Fruit fly (Drosophila melanogaster) whole organism, embryonic: Measurements from ENCODE around the gene cmet.

Experiments used
- Atf-2 ChIP-seq: fragments of 200-800 bp; sonication (Bioruptor generic); optimal IDR thresholded peaks from 2 replicates; lab custom pipeline; 2016; ENCODE audit warnings: missing biosample characterization, missing genetic modification characterization
- Atf6 ChIP-seq: fragments of 200-800 bp; sonication (Bioruptor generic); IDR thresholded peaks from 2 replicates; pipeline ENCODE4 v1.3.6; 2022; ENCODE audit warnings: missing biosample characterization, missing genetic modification characterization
- CG10267 ChIP-seq: fragments of 200-800 bp; sonication (Bioruptor generic); optimal IDR thresholded peaks from 2 replicates; lab custom pipeline; 2018; ENCODE audit warnings: missing biosample characterization, mild to moderate bottlenecking, missing genetic modification characterization, moderate library complexity
- CG10366 ChIP-seq: fragments of 200-800 bp; sonication (Bioruptor generic); IDR thresholded peaks from 2 replicates; pipeline ENCODE4 v1.3.6; 2022; ENCODE audit warnings: missing biosample characterization, missing genetic modification characterization
- CG11398 ChIP-seq: fragments of 200-800 bp; sonication (Bioruptor generic); optimal IDR thresholded peaks from 2 replicates; lab custom pipeline; 2016; ENCODE audit warnings: missing biosample characterization, missing genetic modification characterization
- CG12155 ChIP-seq: fragments of 200-800 bp; sonication (Bioruptor generic); optimal IDR thresholded peaks from 3 replicates; lab custom pipeline; 2016; ENCODE audit warnings: missing biosample characterization, missing genetic modification characterization
- CG13894 ChIP-seq: fragments of 200-800 bp; sonication (Bioruptor generic); optimal IDR thresholded peaks from 3 replicates; lab custom pipeline; 2018; ENCODE audit warnings: missing biosample characterization, mild to moderate bottlenecking, missing genetic modification characterization, moderate library complexity
- CG14014 ChIP-seq: fragments of 200-800 bp; sonication (Bioruptor generic); IDR thresholded peaks from 2 replicates; pipeline ENCODE4 v1.3.6; 2022; ENCODE audit warnings: missing biosample characterization, missing genetic modification characterization
- CG15011 ChIP-seq: fragments of 200-800 bp; sonication (Bioruptor generic); optimal IDR thresholded peaks from 3 replicates; lab custom pipeline; 2018; ENCODE audit warnings: missing biosample characterization, mild to moderate bottlenecking, missing genetic modification characterization
- CG17612 ChIP-seq: fragments of 200-800 bp; sonication (Bioruptor generic); IDR thresholded peaks from 2 replicates; pipeline ENCODE4 v1.3.6; 2022; ENCODE audit warnings: missing biosample characterization, missing genetic modification characterization
- CG2116 ChIP-seq: fragments of 200-800 bp; sonication (Bioruptor generic); optimal IDR thresholded peaks from 3 replicates; lab custom pipeline; 2018; ENCODE audit warnings: missing biosample characterization, mild to moderate bottlenecking, missing genetic modification characterization
- CG2199 ChIP-seq: fragments of 200-800 bp; sonication (Bioruptor generic); IDR thresholded peaks from 3 replicates; pipeline ENCODE4 v1.3.6; 2022; ENCODE audit warnings: missing biosample characterization, missing genetic modification characterization
- CG2875 ChIP-seq: fragments of 200-800 bp; sonication (Bioruptor generic); optimal IDR thresholded peaks from 2 replicates; lab custom pipeline; 2017; ENCODE audit warnings: missing biosample characterization, mild to moderate bottlenecking, missing genetic modification characterization, missing genetic modification reagents
- CG32772 ChIP-seq: fragments of 200-800 bp; sonication (Bioruptor generic); IDR thresholded peaks from 2 replicates; pipeline ENCODE4 v1.3.6; 2022; ENCODE audit warnings: missing biosample characterization, missing genetic modification characterization
- CG3407 ChIP-seq: fragments of 200-800 bp; sonication (Bioruptor generic); optimal IDR thresholded peaks from 2 replicates; lab custom pipeline; 2018; ENCODE audit warnings: missing biosample characterization, mild to moderate bottlenecking, missing genetic modification characterization
- CG34376 ChIP-seq: fragments of 200-800 bp; sonication (Bioruptor generic); optimal IDR thresholded peaks from 2 replicates; lab custom pipeline; 2018; ENCODE audit warnings: missing biosample characterization, mild to moderate bottlenecking, missing genetic modification characterization
- CG3838 ChIP-seq: fragments of 200-800 bp; sonication (Bioruptor generic); optimal IDR thresholded peaks from 3 replicates; lab custom pipeline; 2016; ENCODE audit warnings: missing biosample characterization, missing genetic modification characterization
- CG42726 ChIP-seq: fragments of 200-800 bp; sonication (Bioruptor generic); IDR thresholded peaks from 2 replicates; pipeline ENCODE4 v1.3.6; 2022; ENCODE audit warnings: missing biosample characterization, missing genetic modification characterization; ENCODE audit not compliant: partially characterized antibody
- CG4328 ChIP-seq: fragments of 200-800 bp; sonication (Bioruptor generic); optimal IDR thresholded peaks from 3 replicates; lab custom pipeline; 2017; ENCODE audit warnings: missing biosample characterization, missing genetic modification reagents, missing genetic modification characterization
- CG7357 ChIP-seq: fragments of 200-800 bp; sonication (Bioruptor generic); IDR thresholded peaks from 3 replicates; pipeline ENCODE4 v1.3.6; 2022; ENCODE audit warnings: missing biosample characterization, missing genetic modification characterization
- Dad ChIP-seq: fragments of 200-800 bp; sonication (Bioruptor generic); optimal IDR thresholded peaks from 3 replicates; lab custom pipeline; 2016; ENCODE audit warnings: missing biosample characterization, missing genetic modification characterization
- Deaf1 ChIP-seq: fragments of 200-800 bp; optimal IDR thresholded peaks from 3 replicates; lab custom pipeline; 2019; ENCODE audit warnings: missing biosample characterization, mild to moderate bottlenecking, missing genetic modification characterization, moderate library complexity
- Dref ChIP-seq: fragments of 200-800 bp; sonication (Bioruptor generic); IDR thresholded peaks from 2 replicates; pipeline ENCODE4 v1.3.6; 2022; ENCODE audit warnings: missing biosample characterization, missing genetic modification characterization
- ERR ChIP-seq: fragments of 200-800 bp; sonication (Bioruptor generic); optimal IDR thresholded peaks from 2 replicates; lab custom pipeline; 2016; ENCODE audit warnings: missing biosample characterization, missing genetic modification characterization
- Ets97D ChIP-seq: fragments of 200-800 bp; sonication (Bioruptor generic); optimal IDR thresholded peaks from 3 replicates; lab custom pipeline; 2016; ENCODE audit warnings: missing biosample characterization, missing genetic modification characterization
- Lpt ChIP-seq: fragments of >200 bp; optimal IDR thresholded peaks from 2 replicates; lab custom pipeline; 2018; ENCODE audit warnings: missing biosample characterization, missing genetic modification characterization
- Rfx ChIP-seq: fragments of 200-800 bp; sonication (Bioruptor generic); IDR thresholded peaks from 2 replicates; pipeline ENCODE4 v1.3.6; 2022; ENCODE audit warnings: missing biosample characterization, missing genetic modification characterization
- Rx ChIP-seq: fragments of 200-800 bp; sonication (Bioruptor generic); IDR thresholded peaks from 2 replicates; pipeline ENCODE4 v1.3.6; 2022; ENCODE audit warnings: missing biosample characterization, missing genetic modification characterization
- Scr ChIP-seq: fragments of 200-800 bp; sonication (Bioruptor generic); IDR thresholded peaks from 2 replicates; pipeline ENCODE4 v1.3.6; 2022; ENCODE audit warnings: missing biosample characterization, missing genetic modification characterization; ENCODE audit not compliant: partially characterized antibody
- Side ChIP-seq: fragments of 200-800 bp; sonication (Bioruptor generic); optimal IDR thresholded peaks from 2 replicates; lab custom pipeline; 2016; ENCODE audit warnings: missing biosample characterization, missing genetic modification characterization
- Spps ChIP-seq: fragments of 200-800 bp; sonication (Bioruptor generic); optimal IDR thresholded peaks from 2 replicates; lab custom pipeline; 2018; ENCODE audit warnings: missing biosample characterization, mild to moderate bottlenecking, missing genetic modification characterization
- Sry-β ChIP-seq: fragments of 200-800 bp; sonication (Bioruptor generic); optimal IDR thresholded peaks from 2 replicates; lab custom pipeline; 2018; ENCODE audit warnings: missing biosample characterization, mild to moderate bottlenecking, missing genetic modification characterization, moderate library complexity
- abd-A ChIP-seq: fragments of 200-800 bp; sonication (Bioruptor generic); optimal IDR thresholded peaks from 3 replicates; lab custom pipeline; 2019; ENCODE audit warnings: missing biosample characterization, mild to moderate bottlenecking, missing genetic modification characterization, moderate library complexity
- cato ChIP-seq: fragments of 200-800 bp; sonication (Bioruptor generic); optimal IDR thresholded peaks from 2 replicates; lab custom pipeline; 2016; ENCODE audit warnings: missing biosample characterization, missing genetic modification characterization, borderline replicate concordance
- cg ChIP-seq: fragments of 200-800 bp; sonication (Bioruptor generic); optimal IDR thresholded peaks from 3 replicates; lab custom pipeline; 2019; ENCODE audit warnings: missing biosample characterization, mild to moderate bottlenecking, missing genetic modification characterization, moderate library complexity
- chinmo ChIP-seq: fragments of 200-800 bp; sonication (Bioruptor generic); IDR thresholded peaks from 4 replicates; pipeline ENCODE4 v1.3.6; 2022; ENCODE audit warnings: missing biosample characterization, missing genetic modification characterization; ENCODE audit not compliant: partially characterized antibody
- disco-r ChIP-seq: fragments of 200-800 bp; sonication (Bioruptor generic); optimal IDR thresholded peaks from 2 replicates; lab custom pipeline; 2016; ENCODE audit warnings: missing biosample characterization, missing genetic modification characterization
- dmrt99B ChIP-seq: fragments of 200-800 bp; sonication (Bioruptor generic); optimal IDR thresholded peaks from 2 replicates; lab custom pipeline; 2018; ENCODE audit warnings: missing biosample characterization, mild to moderate bottlenecking, missing genetic modification characterization, moderate library complexity
- en ChIP-seq: fragments of 200-800 bp; sonication (Bioruptor generic); optimal IDR thresholded peaks from 2 replicates; lab custom pipeline; 2016; ENCODE audit warnings: missing biosample characterization, missing genetic modification characterization
- gt ChIP-seq: fragments of 200-800 bp; sonication (Bioruptor generic); IDR thresholded peaks from 2 replicates; pipeline ENCODE4 v1.3.6; 2022; ENCODE audit warnings: missing biosample characterization, missing genetic modification characterization
- hkb ChIP-seq, 2 experiments: fragments of 200-800 bp in 1 of 2; fragments of >200 bp in 1 of 2; sonication (Bioruptor generic) in 1 of 2; IDR thresholded peaks in 1 of 2; optimal IDR thresholded peaks in 1 of 2; 2 replicates each; pipeline versions ENCODE4 v1.3.6 to Lab custom; 2017 to 2022; ENCODE audit warnings: missing biosample characterization in 1 of 2, missing genetic modification characterization in 1 of 2
- ind ChIP-seq: fragments of 200-800 bp; sonication (Bioruptor generic); optimal IDR thresholded peaks from 3 replicates; lab custom pipeline; 2016; ENCODE audit warnings: missing biosample characterization, missing genetic modification characterization
- jumu ChIP-seq: fragments of 200-800 bp; sonication (Bioruptor generic); optimal IDR thresholded peaks from 3 replicates; lab custom pipeline; 2016; ENCODE audit warnings: missing biosample characterization, missing genetic modification characterization
- kay ChIP-seq: fragments of 200-800 bp; sonication (Bioruptor generic); optimal IDR thresholded peaks from 2 replicates; lab custom pipeline; 2016; ENCODE audit warnings: missing biosample characterization, missing genetic modification characterization
- lilli ChIP-seq: fragments of 200-800 bp; sonication (Bioruptor generic); optimal IDR thresholded peaks from 3 replicates; lab custom pipeline; 2016; ENCODE audit warnings: missing biosample characterization, missing genetic modification characterization
- slbo ChIP-seq: fragments of 200-800 bp; sonication (Bioruptor generic); IDR thresholded peaks from 2 replicates; pipeline ENCODE4 v1.3.6; 2022; ENCODE audit warnings: missing biosample characterization, missing genetic modification characterization
- slp2 ChIP-seq: fragments of 200-800 bp; sonication (Bioruptor generic); optimal IDR thresholded peaks from 2 replicates; lab custom pipeline; 2016; ENCODE audit warnings: missing biosample characterization, missing genetic modification characterization
- tll ChIP-seq, 2 experiments: fragments of 200-800 bp in 1 of 2; fragments of >200 bp in 1 of 2; sonication (Bioruptor generic) in 1 of 2; optimal IDR thresholded peaks; 2 replicates each; lab custom pipeline; 2017 to 2019; ENCODE audit warnings: missing biosample characterization in 2 of 2, missing genetic modification characterization in 2 of 2, mild to moderate bottlenecking in 1 of 2, moderate library complexity in 1 of 2
- toy ChIP-seq: fragments of 200-800 bp; sonication (Bioruptor generic); IDR thresholded peaks from 2 replicates; pipeline ENCODE4 v1.3.6; 2022; ENCODE audit warnings: missing biosample characterization, missing genetic modification characterization
- zfh2 ChIP-seq: fragments of 200-800 bp; sonication (Bioruptor generic); optimal IDR thresholded peaks from 2 replicates; lab custom pipeline; 2016; ENCODE audit warnings: missing biosample characterization, missing genetic modification characterization

Gene cmet

DNA sequence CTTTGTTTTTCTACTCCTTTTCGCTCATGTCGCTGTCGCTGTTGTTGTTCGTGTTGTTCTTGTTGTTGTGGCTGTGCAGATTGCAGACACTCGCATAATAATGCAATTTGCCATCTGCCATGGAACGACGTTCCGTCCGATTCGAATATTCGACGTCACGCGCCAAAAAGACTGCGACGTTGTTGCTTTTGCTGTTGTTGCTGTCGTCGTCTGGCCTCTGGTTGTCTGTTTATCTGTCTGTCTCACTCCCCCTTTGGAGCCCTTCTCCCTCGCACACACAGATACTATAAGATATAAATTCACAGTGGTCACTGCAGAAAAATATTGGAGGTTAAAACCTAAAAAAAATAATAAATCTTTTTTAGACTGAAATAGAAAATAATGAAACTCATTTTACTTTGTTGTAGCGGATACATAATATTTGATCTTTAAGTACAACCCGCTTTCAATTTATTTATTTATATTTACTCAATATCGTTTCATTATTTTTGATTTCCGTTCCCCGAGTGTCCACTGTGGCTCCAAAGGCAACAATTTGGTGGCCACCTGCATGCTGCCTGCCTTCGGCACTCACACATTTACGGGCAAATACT is 49.3 kb downstream of the cmet start (continued):
- TF ChIP-seq Scr (GFP tag; lab: Robert Waterston, UW) = no peak
- TF ChIP-seq lilli (GFP tag; lab: Kevin White, UChicago) = peak; percentile 4
- no peak for TF ChIP-seq CG4328 (GFP tag; lab: Kevin White, UChicago)
- TF ChIP-seq CG14014 (GFP tag; lab: Robert Waterston, UW) = no peak
- TF ChIP-seq CG11398 (GFP tag; lab: Kevin White, UChicago) = no peak
- no peak for TF ChIP-seq hkb (optimal IDR thresholded peaks at IDR 0.05; lab: Kevin White, UChicago)
- TF ChIP-seq hkb (GFP tag; IDR thresholded peaks at IDR 0.05; lab: Robert Waterston, UW) = peak; percentile 66
- no peak for TF ChIP-seq Dref
- TF ChIP-seq Side (GFP tag; lab: Kevin White, UChicago) = no peak
- no peak for TF ChIP-seq CG34376 (GFP tag; lab: Kevin White, UChicago)
- TF ChIP-seq Spps = no peak
- peak; percentile 34 for TF ChIP-seq CG10267 (tag; lab: Kevin White, UChicago)
- TF ChIP-seq CG2199 (GFP tag; lab: Robert Waterston, UW) = no peak
- TF ChIP-seq Lpt (GFP tag; lab: Kevin White, UChicago) = no peak
- TF ChIP-seq CG3838 (GFP tag; lab: Kevin White, UChicago) = no peak
- 0 out of 2 replicates have a peak, but pooled peaks have one; percentile 27 for TF ChIP-seq Rx (GFP tag; lab: Robert Waterston, UW)
- TF ChIP-seq abd-A (tag; lab: Kevin White, UChicago) = no peak
- no peak for TF ChIP-seq Deaf1 (tag; lab: Kevin White, UChicago)
- peak; percentile 5 for TF ChIP-seq CG12155 (GFP tag; lab: Kevin White, UChicago)
- no peak for TF ChIP-seq jumu
- no peak for TF ChIP-seq slp2 (GFP tag; lab: Kevin White, UChicago)
- TF ChIP-seq dmrt99B = peak; percentile 79
- TF ChIP-seq Rfx = peak; percentile 45; the same call in 1 of the 2 replicates
- TF ChIP-seq tll (GFP tag; optimal IDR thresholded peaks at IDR 0.05; lab: Kevin White, UChicago) = no peak
- 0 out of 3 replicates have a peak, but pooled peaks have one; percentile 45 for TF ChIP-seq CG7357 (GFP tag; lab: Robert Waterston, UW)
- peak; percentile 28 for TF ChIP-seq CG15011 (GFP tag; lab: Kevin White, UChicago)
- TF ChIP-seq CG13894 (tag; lab: Kevin White, UChicago) = no peak
- peak; percentile 42; the same call in 1 of the 2 replicates for TF ChIP-seq slbo (GFP tag; lab: Robert Waterston, UW)
- no peak for TF ChIP-seq CG42726 (GFP tag; lab: Robert Waterston, UW)
- TF ChIP-seq ind (GFP tag; lab: Kevin White, UChicago) = peak; percentile 48
- TF ChIP-seq CG17612 (GFP tag; lab: Robert Waterston, UW) = no peak
- TF ChIP-seq CG2875 (GFP tag; lab: Kevin White, UChicago) = no peak
- TF ChIP-seq cato = no peak
- TF ChIP-seq Atf-2 (GFP tag; lab: Kevin White, UChicago) = no peak
- TF ChIP-seq CG10366 (GFP tag; lab: Robert Waterston, UW) = peak; percentile 46
- no peak for TF ChIP-seq cg (GFP tag; lab: Kevin White, UChicago)
- peak; percentile 51 for TF ChIP-seq CG32772
- TF ChIP-seq CG2116 = no peak
- TF ChIP-seq ERR = no peak
- no peak for TF ChIP-seq chinmo
- no peak for TF ChIP-seq zfh2 (GFP tag; lab: Kevin White, UChicago)
- TF ChIP-seq Atf6 (GFP tag; lab: Robert Waterston, UW) = peak; percentile 41; the same call in 1 of the 2 replicates
- no peak for TF ChIP-seq disco-r
- no peak for TF ChIP-seq toy (GFP tag; lab: Robert Waterston, UW)
- TF ChIP-seq Sry-β (GFP tag; lab: Kevin White, UChicago) = no peak
- TF ChIP-seq CG3407 (GFP tag; lab: Kevin White, UChicago) = no peak
- TF ChIP-seq Ets97D (GFP tag; lab: Kevin White, UChicago) = no peak
- no peak for TF ChIP-seq gt
- TF ChIP-seq Dad (GFP tag; lab: Kevin White, UChicago) = no peak
- no peak for TF ChIP-seq en (GFP tag; lab: Kevin White, UChicago)
- no peak for TF ChIP-seq kay
